Worm (Caenorhabditis elegans) whole organism, early embryonic: Measurements from ENCODE around the gene decr-1.3.

ENCODE experiments used
- F13C5.2 ChIP-seq: sonication (generic microtip); optimal IDR thresholded peaks from 2 replicates; lab custom pipeline; 2017; ENCODE audit warnings: mild to moderate bottlenecking, missing genetic modification characterization, inconsistent platforms, missing compliant biosample characterization
- aly-1 ChIP-seq: sonication (generic microtip); optimal IDR thresholded peaks from 2 replicates; lab custom pipeline; 2016; ENCODE audit warnings: missing genetic modification characterization, missing compliant biosample characterization
- ama-1 ChIP-seq: fragments of 150-350 bp; optimal IDR thresholded peaks from 2 replicates; lab custom pipeline; 2014
- ceh-36 ChIP-seq: sonication (generic microtip); optimal IDR thresholded peaks from 2 replicates; lab custom pipeline; 2016; ENCODE audit warnings: missing genetic modification characterization, inconsistent platforms, missing compliant biosample characterization
- ets-7 ChIP-seq: sonication (generic microtip); optimal IDR thresholded peaks from 2 replicates; lab custom pipeline; 2016; ENCODE audit warnings: missing genotype, missing genetic modification characterization, missing compliant biosample characterization
- flt-1 ChIP-seq: fragments of 200-800 bp; sonication (Bioruptor generic); IDR thresholded peaks from 2 replicates; pipeline ENCODE4 v1.3.6; 2022; ENCODE audit warnings: missing genetic modification characterization, missing compliant biosample characterization
- hmg-4 ChIP-seq: fragments of 200-800 bp; sonication (Bioruptor generic); optimal IDR thresholded peaks from 2 replicates; lab custom pipeline; 2018; ENCODE audit warnings: mild to moderate bottlenecking, missing genetic modification characterization, missing compliant biosample characterization
- pes-1 ChIP-seq: fragments of 200-800 bp; sonication (Bioruptor generic); IDR thresholded peaks from 2 replicates; pipeline ENCODE4 v1.3.6; 2022; ENCODE audit warnings: missing genetic modification reagents, missing genetic modification characterization, missing compliant biosample characterization
- scrt-1 ChIP-seq: fragments of 200-800 bp; sonication (Bioruptor generic); IDR thresholded peaks from 2 replicates; pipeline ENCODE4 v1.3.6; 2022; ENCODE audit warnings: missing genetic modification characterization, missing compliant biosample characterization
- sea-1 ChIP-seq: fragments of 200-800 bp; sonication (Bioruptor generic); conservative IDR thresholded peaks from 2 replicates; pipeline ENCODE4 v1.3.6; 2022; ENCODE audit warnings: missing genetic modification characterization, missing compliant biosample characterization

- TF ChIP-seq ets-7 (tag; lab: Kevin White, UChicago), result no peak
- no peak for TF ChIP-seq ama-1 (lab: Kevin White, UChicago)
- no peak for TF ChIP-seq ceh-36 (tag; lab: Kevin White, UChicago)
- TF ChIP-seq hmg-4 (GFP tag; lab: Kevin White, UChicago), result no peak
- TF ChIP-seq F13C5.2 (tag; lab: Kevin White, UChicago), result no peak
- TF ChIP-seq flt-1 (GFP tag; lab: Robert Waterston, UW), result no peak
- TF ChIP-seq pes-1, result no peak
- TF ChIP-seq sea-1 (GFP tag; lab: Robert Waterston, UW), result no peak
- TF ChIP-seq aly-1 (tag; lab: Kevin White, UChicago), result no peak
- TF ChIP-seq scrt-1 (GFP tag; lab: Robert Waterston, UW), result no peak
Observed at ce11 chrII:8212680-8213079, 39.3 kb upstream of the decr-1.3 start, which contains the start of gene twk-3.
